Worm (Caenorhabditis elegans) whole organism, mixed stage, embryonic: ENCODE results near the gene scrm-3.
"Not testable (repeated sequence)": the region's sequence is repeated elsewhere in the genome, so short reads cannot be mapped to it uniquely, and the experiment has no call there.

Source experiments
- M03D4.4 ChIP-seq: sonication (generic microtip); optimal IDR thresholded peaks from 2 replicates; lab custom pipeline; 2017; ENCODE audit warnings: mild to moderate bottlenecking, missing genetic modification characterization, missing compliant biosample characterization
- bed-3 ChIP-seq: fragments of 200-800 bp; sonication (Bioruptor generic); optimal IDR thresholded peaks from 3 replicates; lab custom pipeline; 2018; ENCODE audit warnings: mild to moderate bottlenecking, missing genetic modification characterization, moderate library complexity, missing compliant biosample characterization
- blmp-1 ChIP-seq: fragments of 150-350 bp; optimal IDR thresholded peaks from 2 replicates; lab custom pipeline; 2014; ENCODE audit warnings: missing biosample characterization, missing genetic modification characterization
- ceh-39 ChIP-seq: fragments of 150-350 bp; optimal IDR thresholded peaks from 2 replicates; lab custom pipeline; 2014; ENCODE audit warnings: missing biosample characterization, missing genetic modification characterization
- ceh-43 ChIP-seq: fragments of 200-800 bp; sonication (Bioruptor generic); optimal IDR thresholded peaks from 2 replicates; lab custom pipeline; 2018; ENCODE audit warnings: mild to moderate bottlenecking, missing genetic modification characterization, moderate library complexity, missing compliant biosample characterization
- ceh-83 ChIP-seq: fragments of 200-800 bp; sonication (Bioruptor generic); optimal IDR thresholded peaks from 2 replicates; lab custom pipeline; 2018; ENCODE audit warnings: mild to moderate bottlenecking, missing genetic modification characterization, missing compliant biosample characterization
- ces-1 ChIP-seq: fragments of 150-350 bp; optimal IDR thresholded peaks from 2 replicates; lab custom pipeline; 2014; ENCODE audit warnings: missing biosample characterization, missing genetic modification reagents, missing genetic modification characterization
- drap-1 ChIP-seq: fragments of 200-800 bp; sonication (Bioruptor generic); optimal IDR thresholded peaks from 3 replicates; lab custom pipeline; 2018; ENCODE audit warnings: mild to moderate bottlenecking, missing genetic modification characterization, missing compliant biosample characterization
- elt-1 ChIP-seq: sonication (generic microtip); optimal IDR thresholded peaks from 2 replicates; lab custom pipeline; 2017; ENCODE audit warnings: missing genetic modification characterization, mild to moderate bottlenecking, missing compliant biosample characterization, antibody characterized with exemption, moderate library complexity, borderline replicate concordance; ENCODE audit not compliant: insufficient read depth
- elt-3 ChIP-seq: fragments of 150-350 bp; optimal IDR thresholded peaks from 2 replicates; lab custom pipeline; 2014; ENCODE audit warnings: missing biosample characterization, missing genetic modification characterization
- flh-1 ChIP-seq: fragments of 200-800 bp; sonication (Bioruptor generic); optimal IDR thresholded peaks from 2 replicates; lab custom pipeline; 2018; ENCODE audit warnings: mild to moderate bottlenecking, missing genetic modification characterization, moderate library complexity, missing compliant biosample characterization
- ham-2 ChIP-seq: fragments of 200-800 bp; sonication (Bioruptor generic); optimal IDR thresholded peaks from 2 replicates; lab custom pipeline; 2018; ENCODE audit warnings: mild to moderate bottlenecking, missing genetic modification characterization, missing compliant biosample characterization
- hlh-1 ChIP-seq: fragments of 150-350 bp; optimal IDR thresholded peaks from 2 replicates; lab custom pipeline; 2014; ENCODE audit warnings: missing biosample characterization, missing genetic modification reagents, missing genetic modification characterization
- lin-13 ChIP-seq: fragments of 150-350 bp; optimal IDR thresholded peaks from 2 replicates; lab custom pipeline; 2014; ENCODE audit warnings: missing biosample characterization, missing genetic modification characterization
- lin-32 ChIP-seq: fragments of 200-800 bp; sonication (Bioruptor generic); optimal IDR thresholded peaks from 2 replicates; lab custom pipeline; 2018; ENCODE audit warnings: mild to moderate bottlenecking, missing genetic modification characterization, missing compliant biosample characterization
- lsy-2 ChIP-seq: fragments of 150-350 bp; optimal IDR thresholded peaks from 2 replicates; lab custom pipeline; 2014; ENCODE audit warnings: missing biosample characterization, missing genetic modification characterization
- mab-5 ChIP-seq: fragments of 150-350 bp; optimal IDR thresholded peaks from 2 replicates; lab custom pipeline; 2014; ENCODE audit warnings: missing biosample characterization, missing genetic modification characterization
- mls-2 ChIP-seq: sonication (generic microtip); optimal IDR thresholded peaks from 2 replicates; lab custom pipeline; 2016; ENCODE audit warnings: mild to moderate bottlenecking, missing genetic modification characterization, moderate library complexity, missing compliant biosample characterization
- nhr-12 ChIP-seq: fragments of 150-350 bp; optimal IDR thresholded peaks from 2 replicates; lab custom pipeline; 2014; ENCODE audit warnings: missing biosample characterization, missing genetic modification characterization
- nhr-2 ChIP-seq: fragments of 150-350 bp; optimal IDR thresholded peaks from 2 replicates; lab custom pipeline; 2014; ENCODE audit warnings: missing biosample characterization, missing genetic modification characterization
- nhr-237 ChIP-seq: fragments of 150-350 bp; optimal IDR thresholded peaks from 2 replicates; lab custom pipeline; 2014; ENCODE audit warnings: missing biosample characterization, missing genetic modification characterization
- nhr-28 ChIP-seq: fragments of 150-350 bp; optimal IDR thresholded peaks from 2 replicates; lab custom pipeline; 2014; ENCODE audit warnings: missing biosample characterization, missing genetic modification characterization
- nhr-76 ChIP-seq: sonication (generic microtip); optimal IDR thresholded peaks from 2 replicates; lab custom pipeline; 2017; ENCODE audit warnings: missing biosample characterization, missing genetic modification characterization
- pha-4 ChIP-seq: fragments of 150-350 bp; optimal IDR thresholded peaks from 2 replicates; lab custom pipeline; 2018; ENCODE audit warnings: missing biosample characterization, missing genetic modification reagents, missing genetic modification characterization
- sem-2 ChIP-seq: fragments of 200-800 bp; sonication (Bioruptor generic); optimal IDR thresholded peaks from 2 replicates; lab custom pipeline; 2018; ENCODE audit warnings: mild to moderate bottlenecking, missing genetic modification characterization, missing compliant biosample characterization
- snpc-4 ChIP-seq: fragments of 150-350 bp; optimal IDR thresholded peaks from 2 replicates; lab custom pipeline; 2014; ENCODE audit warnings: missing biosample characterization, missing genetic modification characterization
- sptf-1 ChIP-seq: sonication (generic microtip); optimal IDR thresholded peaks from 2 replicates; lab custom pipeline; 2017; ENCODE audit warnings: mild to moderate bottlenecking, missing genetic modification characterization, moderate library complexity, missing compliant biosample characterization
- tbx-8 ChIP-seq: fragments of 200-800 bp; sonication (Bioruptor generic); optimal IDR thresholded peaks from 2 replicates; lab custom pipeline; 2018; ENCODE audit warnings: mild to moderate bottlenecking, missing genetic modification characterization, moderate library complexity, missing compliant biosample characterization
- unc-120 ChIP-seq: sonication (generic microtip); optimal IDR thresholded peaks from 2 replicates; lab custom pipeline; 2017; ENCODE audit warnings: missing genetic modification characterization, missing compliant biosample characterization; ENCODE audit not compliant: poor library complexity, severe bottlenecking
- unc-62 ChIP-seq: fragments of 150-350 bp; optimal IDR thresholded peaks from 2 replicates; lab custom pipeline; 2014; ENCODE audit warnings: missing biosample characterization, missing genetic modification reagents, missing genetic modification characterization
- zip-8 ChIP-seq: fragments of 150-350 bp; optimal IDR thresholded peaks from 2 replicates; lab custom pipeline; 2014; ENCODE audit warnings: missing biosample characterization, missing genetic modification characterization

scrm-3 gene

ce11 chrV:3357106-3357505 is at the start of gene scrm-3:
TSS of gene scrm-3 (minus strand) at chrV:3357206.
- TF ChIP-seq bed-3 (GFP tag; lab: Kevin White, UChicago) (no peak), hlh-1 (no peak), flh-1 (no peak), mls-2 (tag; lab: Kevin White, UChicago) (no peak), ces-1 (no peak), zip-8 (tag; lab: Kevin White, UChicago) (no peak), lin-32 (no peak), nhr-2 (no peak), ceh-83 (GFP tag; lab: Kevin White, UChicago) (no peak), ceh-43 (GFP tag; lab: Kevin White, UChicago) (no peak), ham-2 (GFP tag; lab: Kevin White, UChicago) (no peak), ceh-39 (tag; lab: Kevin White, UChicago) (no peak), nhr-76 (no peak), unc-62 (GFP tag; lab: Kevin White, UChicago) (no peak), elt-1 (tag; lab: Kevin White, UChicago) (no peak), M03D4.4 (tag; lab: Kevin White, UChicago) (no peak), drap-1 (GFP tag; lab: Kevin White, UChicago) (no peak), nhr-12 (tag; lab: Kevin White, UChicago) (no peak), pha-4 (tag; lab: Kevin White, UChicago) (no peak), unc-120 (tag; lab: Kevin White, UChicago) (no peak)
- TF ChIP-seq, all 35 proteins: peak for 0

- TF ChIP-seq unc-120 (tag; lab: Kevin White, UChicago); elt-3; blmp-1 (tag; lab: Kevin White, UChicago): not testable (repeated sequence)
Observed at ce11 chrV:3399952-3400351, 42.9 kb upstream of the scrm-3 start, which contains the start of gene T20D4.10. TSS of gene T20D4.10 (plus strand) at chrV:3400252.

ce11 chrV:3398314-3398713 is 41.3 kb upstream of the scrm-3 start, which contains the start of gene T20D4.11:
TSS of gene T20D4.11 (plus strand) at chrV:3398690.
- TF ChIP-seq sem-2 (no peak), drap-1 (GFP tag; lab: Kevin White, UChicago) (no peak), bed-3 (GFP tag; lab: Kevin White, UChicago) (no peak), blmp-1 (tag; lab: Kevin White, UChicago) (no peak), sptf-1 (tag; lab: Kevin White, UChicago) (no peak), hlh-1 (no peak), snpc-4 (no peak), unc-120 (tag; lab: Kevin White, UChicago) (no peak), mab-5 (tag; lab: Kevin White, UChicago) (no peak), nhr-28 (tag; lab: Kevin White, UChicago) (no peak), lsy-2 (tag; lab: Kevin White, UChicago) (no peak), lin-13 (no peak), ces-1 (no peak), zip-8 (tag; lab: Kevin White, UChicago) (no peak), elt-1 (tag; lab: Kevin White, UChicago) (no peak), ham-2 (GFP tag; lab: Kevin White, UChicago) (no peak), ceh-83 (GFP tag; lab: Kevin White, UChicago) (no peak), elt-3 (no peak), tbx-8 (GFP tag; lab: Kevin White, UChicago) (no peak), nhr-237 (tag; lab: Kevin White, UChicago) (no peak)

- not testable (repeated sequence) for TF ChIP-seq elt-1 (tag; lab: Kevin White, UChicago); nhr-2; ceh-83 (GFP tag; lab: Kevin White, UChicago)
Observed at ce11 chrV:3396765-3397164, 39.8 kb upstream of the scrm-3 start, which contains the start of gene T20D4.12. TSS of gene T20D4.12 (plus strand) at chrV:3397065.

ce11 chrV:3394694-3395240 is 37.8 kb upstream of the scrm-3 start, which contains the start of gene T20D4.15:
TSS of gene T20D4.15 (minus strand) at chrV:3394744.
- TF ChIP-seq sptf-1 (tag; lab: Kevin White, UChicago) (no peak), blmp-1 (tag; lab: Kevin White, UChicago) (no peak), drap-1 (GFP tag; lab: Kevin White, UChicago) (no peak), lin-32 (no peak), nhr-76 (no peak), tbx-8 (GFP tag; lab: Kevin White, UChicago) (no peak), M03D4.4 (tag; lab: Kevin White, UChicago) (no peak), lsy-2 (tag; lab: Kevin White, UChicago) (no peak), hlh-1 (no peak), unc-120 (tag; lab: Kevin White, UChicago) (no peak), unc-62 (GFP tag; lab: Kevin White, UChicago) (no peak)
